Worm (Caenorhabditis elegans): ENCODE results near the gene M01H9.10.
A peak's percentile ranks its signal among the peaks of the same experiment; 100 is the strongest.

The M01H9.10 gene

DNA sequence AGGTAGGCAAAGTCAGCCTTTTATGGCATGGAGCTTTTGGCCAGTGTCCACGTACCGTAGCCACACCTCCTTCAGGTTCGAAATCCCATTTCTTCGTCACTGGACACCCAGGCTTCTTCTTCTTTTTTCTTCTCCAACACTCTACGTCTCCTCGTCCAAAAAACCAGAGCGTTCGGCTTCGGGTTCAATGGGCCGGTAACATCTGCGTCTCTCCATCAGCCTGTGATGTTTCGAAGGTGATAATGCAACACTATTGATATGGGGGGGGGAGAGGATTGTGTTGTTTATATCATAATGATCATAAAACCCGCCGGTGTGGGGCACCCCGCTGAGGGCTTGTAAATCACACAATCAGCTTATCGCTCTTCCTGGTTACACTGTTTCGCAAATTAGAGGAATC, 45.0 kb upstream of the M01H9.10 start, which contains the start of gene ZK180.6:
ZK180.6 (minus strand) TSS at position 101 of the 400 bp plus-strand sequence.
- TF ChIP-seq Y105C5A.15 (GFP tag; IDR thresholded peaks at IDR 0.05): no peak
- no peak for TF ChIP-seq nhr-28 (tag; optimal IDR thresholded peaks at IDR 0.05)
- TF ChIP-seq F49E8.2 (tag; optimal IDR thresholded peaks at IDR 0.05; ENCODE audit: borderline replicate concordance): no peak
- TF ChIP-seq unc-130 (GFP tag; optimal IDR thresholded peaks at IDR 0.05): no peak
- no peak for TF ChIP-seq lsy-2 (tag; optimal IDR thresholded peaks at IDR 0.05)
- 0 out of 2 replicates have a peak, but pooled peaks have one; percentile 24 for TF ChIP-seq hmg-1.1 (GFP tag; IDR thresholded peaks at IDR 0.05)
- peak; percentile 13; the same call in 1 of the 2 replicates for TF ChIP-seq set-16 (GFP tag; IDR thresholded peaks at IDR 0.05)
- no peak for TF ChIP-seq attf-4 (tag; optimal IDR thresholded peaks at IDR 0.05)
- TF ChIP-seq vab-7 (GFP tag; IDR thresholded peaks at IDR 0.05): no peak
- TF ChIP-seq ZK337.2 (GFP tag; IDR thresholded peaks at IDR 0.05): no peak
- no peak for TF ChIP-seq zfp-2 (tag; optimal IDR thresholded peaks at IDR 0.05)
- peak; percentile 29 for TF ChIP-seq hlh-11 (tag; optimal IDR thresholded peaks at IDR 0.05)
- TF ChIP-seq nhr-10 (tag; optimal IDR thresholded peaks at IDR 0.05): no peak
- no peak for TF ChIP-seq tag-97 (GFP tag; IDR thresholded peaks at IDR 0.05)
- TF ChIP-seq F10B5.3 (tag; optimal IDR thresholded peaks at IDR 0.05): no peak
- TF ChIP-seq sdz-12 (GFP tag; optimal IDR thresholded peaks at IDR 0.05): no peak
- no peak for TF ChIP-seq spr-3 (GFP tag; optimal IDR thresholded peaks at IDR 0.05)
- no peak for TF ChIP-seq unc-39 (tag; optimal IDR thresholded peaks at IDR 0.05)
- no peak for TF ChIP-seq ztf-11 (tag; optimal IDR thresholded peaks at IDR 0.05)
- TF ChIP-seq D1046.2 (GFP tag; IDR thresholded peaks at IDR 0.05): no peak
- no peak for TF ChIP-seq rbr-2 (tag; optimal IDR thresholded peaks at IDR 0.05)
- no peak for TF ChIP-seq Y5F2A.4 (GFP tag; optimal IDR thresholded peaks at IDR 0.05)
- no peak for TF ChIP-seq zfp-3 (GFP tag; conservative IDR thresholded peaks at IDR 0.05)
- no peak for TF ChIP-seq lin-13 (GFP tag; optimal IDR thresholded peaks at IDR 0.05)
- no peak for TF ChIP-seq ceh-28 (tag; optimal IDR thresholded peaks at IDR 0.05)
- no peak for TF ChIP-seq spr-1 (tag; optimal IDR thresholded peaks at IDR 0.05)
- TF ChIP-seq mes-2 (tag; optimal IDR thresholded peaks at IDR 0.05; ENCODE audit: poor library complexity, severe bottlenecking): no peak
- no peak for TF ChIP-seq nhr-25 (tag; optimal IDR thresholded peaks at IDR 0.05; ENCODE audit: borderline replicate concordance, insufficient read depth)
- no peak for TF ChIP-seq lin-39 (tag; optimal IDR thresholded peaks at IDR 0.05)
- peak; percentile 20 for TF ChIP-seq mxl-3 (GFP tag; optimal IDR thresholded peaks at IDR 0.05)
- no peak for TF ChIP-seq T20F7.1 (GFP tag; optimal IDR thresholded peaks at IDR 0.05)

ce11 chrIV:4523461-4523860, 43.5 kb upstream of the M01H9.10 start:
- TF ChIP-seq set-16 (GFP tag; IDR thresholded peaks at IDR 0.05) (peak; percentile 68), nhr-237 (tag; optimal IDR thresholded peaks at IDR 0.05) (no peak), egl-43 (GFP tag; IDR thresholded peaks at IDR 0.05) (0 out of 2 replicates have a peak, but pooled peaks have one; percentile 11), T26A8.4 (GFP tag; IDR thresholded peaks at IDR 0.05) (peak; percentile 47; the same call in 1 of the 2 replicates)

DNA sequence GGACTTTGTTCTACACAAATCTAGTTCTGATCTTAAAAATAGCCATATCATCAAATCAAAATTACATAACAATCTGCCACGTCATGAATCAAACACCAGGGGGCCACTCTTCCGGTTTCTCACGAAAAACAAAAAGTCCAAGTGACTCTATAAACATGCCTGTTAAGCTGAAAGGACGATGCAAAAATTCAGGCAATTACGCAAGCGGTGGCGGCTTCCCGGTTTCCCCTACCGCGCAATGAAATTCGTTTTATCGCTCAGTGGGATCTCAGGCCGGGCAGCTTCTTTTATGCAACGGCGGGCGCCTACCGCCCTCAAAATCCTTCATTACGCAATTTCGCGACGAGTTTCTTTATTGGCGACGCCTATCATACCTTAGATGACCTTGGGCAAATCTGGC, 39.8 kb upstream of the M01H9.10 start:
- no peak for TF ChIP-seq ces-1 (GFP tag; optimal IDR thresholded peaks at IDR 0.05)
- no peak for TF ChIP-seq zfp-2 (tag; optimal IDR thresholded peaks at IDR 0.05)
- TF ChIP-seq cey-2 (tag; optimal IDR thresholded peaks at IDR 0.05; ENCODE audit: borderline replicate concordance, insufficient read depth): no peak
- no peak for TF ChIP-seq fkh-10 (GFP tag; optimal IDR thresholded peaks at IDR 0.05)
- no peak for TF ChIP-seq ztf-11 (tag; optimal IDR thresholded peaks at IDR 0.05)
- no peak for TF ChIP-seq mxl-3 (GFP tag; optimal IDR thresholded peaks at IDR 0.05)
- no peak for TF ChIP-seq saeg-2 (GFP tag; IDR thresholded peaks at IDR 0.05)
- no peak for TF ChIP-seq unc-62 (GFP tag; optimal IDR thresholded peaks at IDR 0.05 in 1 of 2)
- no peak for TF ChIP-seq unc-62 (tag; optimal IDR thresholded peaks at IDR 0.05)
- no peak for TF ChIP-seq daf-16 (GFP tag; optimal IDR thresholded peaks at IDR 0.05)
- TF ChIP-seq daf-16 (tag; optimal IDR thresholded peaks at IDR 0.05): no peak
- no peak for TF ChIP-seq daf-8 (GFP tag; IDR thresholded peaks at IDR 0.05)
- no peak for TF ChIP-seq Y48G9A.11 (GFP tag; IDR thresholded peaks at IDR 0.05)
- TF ChIP-seq madf-5 (GFP tag; IDR thresholded peaks at IDR 0.05): no peak
- TF ChIP-seq sdz-12 (GFP tag; optimal IDR thresholded peaks at IDR 0.05): no peak
- peak; percentile 18 for TF ChIP-seq nhr-102 (tag; optimal IDR thresholded peaks at IDR 0.05)
- no peak for TF ChIP-seq ceh-62 (tag; optimal IDR thresholded peaks at IDR 0.05)
- TF ChIP-seq pha-4 (GFP tag; IDR thresholded peaks at IDR 0.05): no peak
- TF ChIP-seq pha-4 (tag; optimal IDR thresholded peaks at IDR 0.05): no peak
- no peak for TF ChIP-seq lin-39 (tag; optimal IDR thresholded peaks at IDR 0.05)
- TF ChIP-seq skn-1 (tag; optimal IDR thresholded peaks at IDR 0.05): no peak
- TF ChIP-seq T26A8.4 (GFP tag; IDR thresholded peaks at IDR 0.05): peak; percentile 20; the same call in 1 of the 2 replicates

Data from whole organism, L4 larva.